Worm (Caenorhabditis elegans) whole organism, L3 larva: Measurements from ENCODE around the gene mbr-1.

Source experiments
- jun-1 ChIP-seq: fragments of 150-350 bp; optimal IDR thresholded peaks from 2 replicates; lab custom pipeline; 2014; ENCODE audit warnings: missing biosample characterization, missing genetic modification reagents, missing genetic modification characterization
- ztf-11 ChIP-seq: fragments of 150-350 bp; optimal IDR thresholded peaks from 2 replicates; lab custom pipeline; 2014; ENCODE audit warnings: missing biosample characterization, missing genetic modification characterization

DNA sequence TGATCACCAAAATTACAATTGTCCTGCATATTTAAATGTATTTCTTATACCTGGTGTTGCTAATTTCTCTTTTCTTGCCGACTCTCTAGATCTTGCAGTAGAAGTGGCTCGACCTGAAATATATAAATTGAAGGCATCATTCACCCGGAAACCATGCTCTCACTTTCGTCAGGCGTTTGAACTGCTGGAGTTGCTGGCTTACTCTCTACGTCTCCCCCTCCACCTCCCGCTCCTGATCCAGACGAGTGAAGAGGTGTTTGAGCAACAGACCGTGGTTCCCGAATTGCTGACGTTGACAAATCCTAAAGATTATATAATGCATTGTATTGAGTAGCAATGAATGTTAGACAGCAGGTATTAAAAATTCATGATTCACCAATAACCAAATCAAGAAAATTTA lies 51.7 kb downstream of the mbr-1 start:
- TF ChIP-seq ztf-11 (tag; lab: Kevin White, UChicago) = no peak
- TF ChIP-seq jun-1 (tag; lab: Kevin White, UChicago) = no peak
